Worm (Caenorhabditis elegans): Measurements from ENCODE around the gene K09C8.9.

The K09C8.9 gene

ce11 chrX:10971118-10971517 is 3.5 kb upstream of the K09C8.9 start:
- no peak for TF ChIP-seq fkh-10 (GFP tag; optimal IDR thresholded peaks at IDR 0.05)
- no peak for TF ChIP-seq efl-1 (optimal IDR thresholded peaks at IDR 0.05)
- TF ChIP-seq efl-1 (GFP tag; optimal IDR thresholded peaks at IDR 0.05 in 1 of 2), result peak in 1 of 2 experiments; percentile 24

- no peak for TF ChIP-seq sptf-1 (tag; optimal IDR thresholded peaks at IDR 0.05)
- TF ChIP-seq fkh-8 (tag; optimal IDR thresholded peaks at IDR 0.05), result no peak
- no peak for TF ChIP-seq sox-4 (tag; optimal IDR thresholded peaks at IDR 0.05)
- TF ChIP-seq unc-86 (tag; optimal IDR thresholded peaks at IDR 0.05), result no peak
- TF ChIP-seq rnt-1 (tag; optimal IDR thresholded peaks at IDR 0.05), result no peak
- TF ChIP-seq lsy-2 (tag; optimal IDR thresholded peaks at IDR 0.05), result no peak
- TF ChIP-seq egl-27 (tag; optimal IDR thresholded peaks at IDR 0.05), result no peak
- no peak for TF ChIP-seq nhr-47 (tag; optimal IDR thresholded peaks at IDR 0.05)
- TF ChIP-seq ztf-4 (tag; optimal IDR thresholded peaks at IDR 0.05), result no peak
- TF ChIP-seq isw-1 (GFP tag; IDR thresholded peaks at IDR 0.05), result no peak
Observed at ce11 chrX:10970629-10971028, 3.0 kb upstream of the K09C8.9 start, which contains the start of gene K09C8.8. Gene K09C8.8, plus strand, starts transcription at chrX:10970929.

- no peak for TF ChIP-seq alr-1 (tag; optimal IDR thresholded peaks at IDR 0.05; ENCODE audit: borderline replicate concordance)
- no peak for TF ChIP-seq C04F5.9 (tag; optimal IDR thresholded peaks at IDR 0.05)
- no peak for TF ChIP-seq egl-13 (tag; optimal IDR thresholded peaks at IDR 0.05)
- no peak for TF ChIP-seq fkh-8 (tag; optimal IDR thresholded peaks at IDR 0.05)
- no peak for TF ChIP-seq ztf-4 (tag; optimal IDR thresholded peaks at IDR 0.05)
- no peak for TF ChIP-seq snpc-4 (tag; optimal IDR thresholded peaks at IDR 0.05)
- TF ChIP-seq ceh-8 (GFP tag; optimal IDR thresholded peaks at IDR 0.05), result no peak
- TF ChIP-seq hpl-2 (GFP tag; optimal IDR thresholded peaks at IDR 0.05), result no peak
- no peak for TF ChIP-seq efl-3 (GFP tag; optimal IDR thresholded peaks at IDR 0.05)
Observed at ce11 chrX:10966251-10966650, 1.3 kb downstream of the K09C8.9 start, which contains the start of gene lge-1. Gene lge-1, plus strand, starts transcription at chrX:10966551.

- TF ChIP-seq dpl-1 (GFP tag; optimal IDR thresholded peaks at IDR 0.05) (no peak), mab-9 (GFP tag; IDR thresholded peaks at IDR 0.05) (no peak), lin-14 (GFP tag; optimal IDR thresholded peaks at IDR 0.05) (peak; percentile 47)
Observed at ce11 chrX:10965508-10965907, 2.1 kb downstream of the K09C8.9 start.

- TF ChIP-seq dsc-1 (tag; optimal IDR thresholded peaks at IDR 0.05), result peak; percentile 52
- TF ChIP-seq aha-1 (tag; optimal IDR thresholded peaks at IDR 0.05), result no peak
- no peak for TF ChIP-seq egl-27 (tag; optimal IDR thresholded peaks at IDR 0.05)
- TF ChIP-seq lin-14 (GFP tag; optimal IDR thresholded peaks at IDR 0.05), result peak; percentile 47
- peak; percentile 54 for TF ChIP-seq lir-3 (tag; optimal IDR thresholded peaks at IDR 0.05; ENCODE audit: poor library complexity)
- TF ChIP-seq lin-35 (GFP tag; optimal IDR thresholded peaks at IDR 0.05), result peak in 1 of 2 experiments; percentile 61
- TF ChIP-seq snpc-4 (tag; optimal IDR thresholded peaks at IDR 0.05), result no peak
- peak in 2 of 3 experiments; percentile 29 to 37 for TF ChIP-seq ceh-82 (tag; optimal IDR thresholded peaks at IDR 0.05)
- TF ChIP-seq nhr-71 (tag; optimal IDR thresholded peaks at IDR 0.05), result peak; percentile 68
- no peak for TF ChIP-seq C34B4.2 (tag; optimal IDR thresholded peaks at IDR 0.05)
- TF ChIP-seq elt-3 (tag; optimal IDR thresholded peaks at IDR 0.05), result peak in 1 of 6 experiments; percentile 18
- TF ChIP-seq ces-1 (GFP tag; optimal IDR thresholded peaks at IDR 0.05), result no peak
- no peak for TF ChIP-seq sptf-1 (tag; optimal IDR thresholded peaks at IDR 0.05)
- no peak for TF ChIP-seq ama-1 (optimal IDR thresholded peaks at IDR 0.05)
- TF ChIP-seq hlh-4 (tag; optimal IDR thresholded peaks at IDR 0.05), result no peak
- peak; percentile 25 for TF ChIP-seq unc-130 (tag; optimal IDR thresholded peaks at IDR 0.05)
- no peak for TF ChIP-seq nhr-11 (tag; optimal IDR thresholded peaks at IDR 0.05)
- no peak for TF ChIP-seq tbx-2 (tag; optimal IDR thresholded peaks at IDR 0.05)
- TF ChIP-seq ztf-4 (tag; optimal IDR thresholded peaks at IDR 0.05), result no peak
- peak; percentile 54 for TF ChIP-seq mep-1 (tag; optimal IDR thresholded peaks at IDR 0.05)
- no peak for TF ChIP-seq C04F5.9 (tag; optimal IDR thresholded peaks at IDR 0.05)
- no peak for TF ChIP-seq nhr-84 (tag; optimal IDR thresholded peaks at IDR 0.05)
- peak; percentile 62 for TF ChIP-seq swsn-7 (tag; optimal IDR thresholded peaks at IDR 0.05)
- TF ChIP-seq egl-13 (tag; optimal IDR thresholded peaks at IDR 0.05), result no peak
- no peak for TF ChIP-seq pax-3 (tag; optimal IDR thresholded peaks at IDR 0.05)
- peak; percentile 13 for TF ChIP-seq irx-1 (tag; optimal IDR thresholded peaks at IDR 0.05)
- no peak for TF ChIP-seq mef-2 (tag; optimal IDR thresholded peaks at IDR 0.05)
- TF ChIP-seq F16B12.6 (tag; optimal IDR thresholded peaks at IDR 0.05), result no peak
- no peak for TF ChIP-seq ceh-90 (tag; optimal IDR thresholded peaks at IDR 0.05)
Observed at ce11 chrX:10963453-10964046, 4.0 kb downstream of the K09C8.9 start, which contains the start of gene nas-10. Gene nas-10, minus strand, starts transcription at chrX:10963503.

Data from whole organism, L1 larva.